Fruit fly (Drosophila melanogaster) whole organism, adult: ENCODE results near the gene CG11134.
A peak's percentile ranks its signal among the peaks of the same experiment; 100 is the strongest.

Experiments
- CG5204 ChIP-seq: fragments of 200-800 bp; sonication (Bioruptor generic); optimal IDR thresholded peaks from 2 replicates; lab custom pipeline; 2016; ENCODE audit warnings: missing biosample characterization, missing genetic modification characterization
- Crg-1 ChIP-seq: fragments of 200-800 bp; sonication (Bioruptor generic); optimal IDR thresholded peaks from 2 replicates; lab custom pipeline; 2016; ENCODE audit warnings: missing biosample characterization, missing genetic modification characterization
- Hr96 ChIP-seq: fragments of 200-800 bp; sonication (Bioruptor generic); optimal IDR thresholded peaks from 2 replicates; lab custom pipeline; 2016; ENCODE audit warnings: missing biosample characterization, missing genetic modification characterization
- Mnt ChIP-seq: fragments of 200-800 bp; sonication (Bioruptor generic); optimal IDR thresholded peaks from 2 replicates; lab custom pipeline; 2016; ENCODE audit warnings: missing biosample characterization, mild to moderate bottlenecking, missing genetic modification characterization
- cic ChIP-seq: fragments of 200-800 bp; sonication (Bioruptor generic); optimal IDR thresholded peaks from 2 replicates; lab custom pipeline; 2017; ENCODE audit warnings: missing biosample characterization, mild to moderate bottlenecking, missing genetic modification characterization, moderate library complexity
- cnc ChIP-seq, 2 experiments: fragments of >200 bp; optimal IDR thresholded peaks; 2 replicates each; lab custom pipeline; 2017
- kay ChIP-seq: fragments of 200-800 bp; sonication (Bioruptor generic); peaks from one replicate; lab custom pipeline; 2016; ENCODE audit warnings: missing biosample characterization, missing genetic modification characterization, borderline replicate concordance
- ovo ChIP-seq: fragments of 200-800 bp; sonication (Bioruptor generic); optimal IDR thresholded peaks from 2 replicates; lab custom pipeline; 2016; ENCODE audit warnings: missing biosample characterization, missing genetic modification characterization
- tj ChIP-seq: fragments of 200-800 bp; sonication (Bioruptor generic); optimal IDR thresholded peaks from 3 replicates; lab custom pipeline; 2017; ENCODE audit warnings: missing biosample characterization, mild to moderate bottlenecking, missing genetic modification characterization, moderate library complexity

DNA sequence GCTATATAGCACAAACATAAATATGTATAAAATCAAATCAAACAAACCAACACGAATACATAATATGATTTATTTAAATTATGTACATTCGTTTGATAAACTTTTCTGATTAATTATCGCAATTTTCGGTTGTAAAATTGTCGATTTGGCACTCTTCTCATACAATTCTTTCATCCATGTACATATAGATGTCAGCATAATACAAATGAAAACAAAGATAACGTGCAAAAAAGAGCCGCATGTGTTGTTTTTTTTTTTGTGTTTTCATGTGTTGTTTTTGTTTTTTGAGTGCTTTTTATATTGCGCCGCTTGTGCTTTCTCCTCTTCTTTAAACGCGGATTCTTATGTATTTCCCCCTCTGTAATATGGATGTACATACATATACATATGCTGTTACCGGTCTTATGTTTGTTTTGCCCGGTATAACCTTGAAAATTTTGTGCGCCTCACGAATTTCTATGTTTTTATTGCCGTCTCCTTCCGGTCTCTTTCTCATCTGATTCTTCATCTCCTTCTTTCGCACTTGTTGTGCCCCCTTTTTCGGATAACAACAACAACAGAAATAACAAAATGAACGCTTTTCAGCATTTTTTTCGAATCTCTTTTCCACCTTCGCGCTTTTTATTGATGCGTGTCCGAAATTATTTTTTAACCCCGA, 15.5 kb downstream of the CG11134 start:
- TF ChIP-seq cnc (optimal IDR thresholded peaks at IDR 0.05; lab: Kevin White, UChicago), result no peak
- TF ChIP-seq CG5204 (GFP tag; lab: Kevin White, UChicago), result no peak
- no peak for TF ChIP-seq Hr96 (GFP tag; lab: Kevin White, UChicago)
- no peak for TF ChIP-seq Mnt
- peak; percentile 96 for TF ChIP-seq tj
- TF ChIP-seq cic (GFP tag; lab: Kevin White, UChicago), result no peak
- no peak for TF ChIP-seq kay (GFP tag; lab: Kevin White, UChicago)
- no peak for TF ChIP-seq Crg-1
- no peak for TF ChIP-seq ovo
